Fruit fly (Drosophila melanogaster): ENCODE results near the gene Gba1a.

- TF ChIP-seq CG8159 (tag; optimal IDR thresholded peaks at IDR 0.05) (no peak), Snoo (tag; optimal IDR thresholded peaks at IDR 0.05) (no peak), CG15710 (tag; optimal IDR thresholded peaks at IDR 0.05) (no peak), CG32121 (GFP tag; IDR thresholded peaks at IDR 0.05) (no peak), CG9948 (tag; optimal IDR thresholded peaks at IDR 0.05) (no peak), rn (GFP tag; IDR thresholded peaks at IDR 0.05) (0 out of 2 replicates have a peak, but pooled peaks have one; percentile 32), Ets98B (GFP tag; IDR thresholded peaks at IDR 0.05) (no peak), CG14655 (GFP tag; optimal IDR thresholded peaks at IDR 0.05) (no peak), Pif1A (GFP tag; optimal IDR thresholded peaks at IDR 0.05) (no peak), fd96Ca (GFP tag; IDR thresholded peaks at IDR 0.05) (no peak), CG8301 (tag; optimal IDR thresholded peaks at IDR 0.05) (no peak), D1 (tag; optimal IDR thresholded peaks at IDR 0.05) (no peak), gl (tag; optimal IDR thresholded peaks at IDR 0.05) (no peak), CG10348 (GFP tag; IDR thresholded peaks at IDR 0.05) (no peak)
These were observed 27.3 kb upstream of the Gba1a start for dm6 chr3R:23673084-23673483.

All from whole organism, pupa.